Worm (Caenorhabditis elegans) whole organism, L1 larva: Measurements from ENCODE around the gene ceh-27.

Source experiments
- C04F5.9 ChIP-seq: sonication (generic microtip); optimal IDR thresholded peaks from 2 replicates; lab custom pipeline; 2016; ENCODE audit warnings: missing genetic modification characterization, missing compliant biosample characterization
- F16B12.6 ChIP-seq: fragments of 150-350 bp; optimal IDR thresholded peaks from 2 replicates; lab custom pipeline; 2014; ENCODE audit warnings: missing biosample characterization, missing genetic modification characterization
- ceh-8 ChIP-seq: fragments of 200-800 bp; sonication (Bioruptor generic); optimal IDR thresholded peaks from 2 replicates; lab custom pipeline; 2018; ENCODE audit warnings: mild to moderate bottlenecking, missing genetic modification characterization, moderate library complexity, missing compliant biosample characterization
- dsc-1 ChIP-seq: sonication (generic microtip); optimal IDR thresholded peaks from 2 replicates; lab custom pipeline; 2016; ENCODE audit warnings: mild to moderate bottlenecking, missing genetic modification characterization, missing compliant biosample characterization
- efl-1 ChIP-seq, 4 experiments: fragments of 150-350 bp; optimal IDR thresholded peaks in 3 of 4; peaks in 1 of 4; 1 replicate in 1 of 4; 2 replicates in 3 of 4; lab custom pipeline; 2014; ENCODE audit warnings: missing biosample characterization in 2 of 4, missing genetic modification characterization in 2 of 4, missing genetic modification reagents in 2 of 4
- efl-3 ChIP-seq: fragments of 200-800 bp; sonication (Bioruptor generic); optimal IDR thresholded peaks from 2 replicates; lab custom pipeline; 2018; ENCODE audit warnings: mild to moderate bottlenecking, missing genetic modification characterization, missing compliant biosample characterization
- egl-27 ChIP-seq, 2 experiments: fragments of 150-350 bp in 1 of 2; sonication (generic microtip); optimal IDR thresholded peaks; 3 replicates each; lab custom pipeline; 2017 to 2018; ENCODE audit warnings: missing biosample characterization in 2 of 2, missing genetic modification characterization in 2 of 2, missing genetic modification reagents in 2 of 2
- elt-2 ChIP-seq: sonication (generic microtip); optimal IDR thresholded peaks from 2 replicates; lab custom pipeline; 2016; ENCODE audit warnings: missing genetic modification characterization, mild to moderate bottlenecking, inconsistent platforms, missing compliant biosample characterization, missing genetic modification reagents
- elt-3 ChIP-seq, 6 experiments: fragments of 150-350 bp in 1 of 6; sonication (generic microtip); optimal IDR thresholded peaks; 2 replicates each; lab custom pipeline; 2017 to 2018; ENCODE audit warnings: missing biosample characterization in 6 of 6, missing genetic modification characterization in 6 of 6, inconsistent platforms in 1 of 6
- ets-5 ChIP-seq: fragments of 200-800 bp; sonication (Bioruptor generic); IDR thresholded peaks from 2 replicates; pipeline ENCODE4 v1.3.6; 2022; ENCODE audit warnings: missing genetic modification characterization, missing compliant biosample characterization
- fkh-10 ChIP-seq: sonication (generic microtip); optimal IDR thresholded peaks from 2 replicates; lab custom pipeline; 2017; ENCODE audit warnings: missing biosample characterization, missing genetic modification reagents, missing genetic modification characterization
- fkh-4 ChIP-seq: sonication (generic microtip); optimal IDR thresholded peaks from 2 replicates; lab custom pipeline; 2016; ENCODE audit warnings: missing compliant biosample characterization, missing genetic modification characterization, borderline replicate concordance
- fkh-8 ChIP-seq: sonication (generic microtip); optimal IDR thresholded peaks from 2 replicates; lab custom pipeline; 2016; ENCODE audit warnings: mild to moderate bottlenecking, missing genetic modification characterization, missing compliant biosample characterization
- irx-1 ChIP-seq: sonication (generic microtip); optimal IDR thresholded peaks from 2 replicates; lab custom pipeline; 2016; ENCODE audit warnings: missing genetic modification characterization, missing compliant biosample characterization
- isw-1 ChIP-seq: fragments of 200-800 bp; sonication (Bioruptor generic); IDR thresholded peaks from 2 replicates; pipeline ENCODE4 v1.3.6; 2022; ENCODE audit warnings: missing genetic modification characterization, missing compliant biosample characterization
- lin-14 ChIP-seq: fragments of 200-800 bp; sonication (Bioruptor generic); optimal IDR thresholded peaks from 2 replicates; lab custom pipeline; 2018; ENCODE audit warnings: mild to moderate bottlenecking, missing genetic modification characterization, moderate library complexity, missing compliant biosample characterization
- lin-15B ChIP-seq: fragments of 150-350 bp; sonication (generic microtip); optimal IDR thresholded peaks from 3 replicates; lab custom pipeline; 2014; ENCODE audit warnings: missing biosample characterization, missing genetic modification characterization
- lin-39 ChIP-seq: fragments of 150-350 bp; optimal IDR thresholded peaks from 2 replicates; lab custom pipeline; 2014; ENCODE audit warnings: missing biosample characterization, missing genetic modification reagents, missing genetic modification characterization
- mep-1 ChIP-seq: fragments of 150-350 bp; optimal IDR thresholded peaks from 2 replicates; lab custom pipeline; 2014; ENCODE audit warnings: missing biosample characterization, missing genetic modification characterization
- nhr-12 ChIP-seq: sonication (generic microtip); optimal IDR thresholded peaks from 2 replicates; lab custom pipeline; 2017; ENCODE audit warnings: missing biosample characterization, missing genetic modification characterization
- nhr-71 ChIP-seq: sonication (generic microtip); optimal IDR thresholded peaks from 2 replicates; lab custom pipeline; 2016; ENCODE audit warnings: mild to moderate bottlenecking, missing genetic modification characterization, moderate library complexity, missing compliant biosample characterization
- nhr-84 ChIP-seq: sonication (generic microtip); optimal IDR thresholded peaks from 2 replicates; lab custom pipeline; 2017; ENCODE audit warnings: missing biosample characterization, missing genetic modification characterization
- skn-1 ChIP-seq: fragments of 150-350 bp; optimal IDR thresholded peaks from 2 replicates; lab custom pipeline; 2014; ENCODE audit warnings: missing biosample characterization, missing genetic modification characterization
- sox-4 ChIP-seq: sonication (generic microtip); optimal IDR thresholded peaks from 2 replicates; lab custom pipeline; 2016; ENCODE audit warnings: missing genetic modification characterization, missing compliant biosample characterization
- sptf-1 ChIP-seq: fragments of 150-350 bp; optimal IDR thresholded peaks from 2 replicates; lab custom pipeline; 2014; ENCODE audit warnings: missing biosample characterization, missing genetic modification characterization
- sup-37 ChIP-seq: fragments of 200-800 bp; sonication (Bioruptor generic); optimal IDR thresholded peaks from 2 replicates; lab custom pipeline; 2018; ENCODE audit warnings: mild to moderate bottlenecking, missing genetic modification characterization, missing compliant biosample characterization
- unc-130 ChIP-seq: fragments of 150-350 bp; optimal IDR thresholded peaks from 2 replicates; lab custom pipeline; 2017; ENCODE audit warnings: missing biosample characterization, missing genetic modification characterization, inconsistent platforms
- unc-86 ChIP-seq: sonication (generic microtip); optimal IDR thresholded peaks from 2 replicates; lab custom pipeline; 2016; ENCODE audit warnings: missing genetic modification characterization, missing compliant biosample characterization
- unc-98 ChIP-seq: fragments of 200-800 bp; sonication (Bioruptor generic); IDR thresholded peaks from 2 replicates; pipeline ENCODE4 v1.3.6; 2022; ENCODE audit warnings: missing genetic modification characterization, missing compliant biosample characterization

The ceh-27 gene

ce11 chrV:11664875-11665384, at the start of gene ceh-27:
ceh-27 (minus strand) TSS chrV:11665102.
- TF ChIP-seq mep-1 (no peak), fkh-10 (peak; percentile 45), lin-14 (GFP tag; lab: Kevin White, UChicago) (peak; percentile 36)

ce11 chrV:11711751-11712150, 46.8 kb upstream of the ceh-27 start:
- TF ChIP-seq fkh-10, result peak; percentile 69
- no peak for TF ChIP-seq sup-37
- no peak for TF ChIP-seq unc-86
- TF ChIP-seq lin-14 (GFP tag; lab: Kevin White, UChicago), result peak; percentile 44

- TF ChIP-seq ceh-8 (GFP tag; lab: Kevin White, UChicago) (peak; percentile 95), fkh-8 (tag; lab: Kevin White, UChicago) (no peak), lin-14 (GFP tag; lab: Kevin White, UChicago) (peak; percentile 39)
- TF ChIP-seq, all 84 proteins: peak for 2
Measured at ce11 chrV:11706353-11706752, 41.5 kb upstream of the ceh-27 start.

DNA sequence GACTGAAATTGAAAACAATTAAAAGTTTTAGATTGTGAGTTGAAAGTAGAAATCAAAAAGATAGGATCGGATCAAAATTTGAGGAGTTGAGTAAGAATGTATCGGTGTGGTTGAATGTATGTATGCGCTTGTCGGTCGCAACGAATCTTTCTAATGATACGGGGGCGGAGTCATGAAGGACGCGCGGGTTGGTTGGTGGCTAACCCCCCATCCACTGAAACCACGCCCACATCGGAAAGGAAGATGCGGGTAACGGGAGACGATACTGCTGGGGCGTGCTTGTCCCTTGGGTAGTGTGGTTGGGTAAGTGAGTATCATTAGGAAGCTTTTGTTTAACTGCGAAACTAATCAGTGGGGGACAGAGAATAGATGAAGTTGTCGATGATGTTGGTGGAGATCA, 40.5 kb upstream of the ceh-27 start, which contains the start of gene ceh-32:
Gene ceh-32 (minus strand): TSS at position 2 of the 400 bp plus-strand sequence.
- TF ChIP-seq egl-27 (tag; optimal IDR thresholded peaks at IDR 0.05; lab: Kevin White, UChicago) (no peak), unc-130 (tag; lab: Kevin White, UChicago) (no peak), irx-1 (tag; lab: Kevin White, UChicago) (no peak), dsc-1 (tag; lab: Kevin White, UChicago) (no peak), ets-5 (GFP tag; lab: Robert Waterston, UW) (no peak), lin-14 (GFP tag; lab: Kevin White, UChicago) (peak; percentile 23), nhr-84 (no peak), elt-3 (tag; optimal IDR thresholded peaks at IDR 0.05; lab: Kevin White, UChicago) (no peak)

DNA sequence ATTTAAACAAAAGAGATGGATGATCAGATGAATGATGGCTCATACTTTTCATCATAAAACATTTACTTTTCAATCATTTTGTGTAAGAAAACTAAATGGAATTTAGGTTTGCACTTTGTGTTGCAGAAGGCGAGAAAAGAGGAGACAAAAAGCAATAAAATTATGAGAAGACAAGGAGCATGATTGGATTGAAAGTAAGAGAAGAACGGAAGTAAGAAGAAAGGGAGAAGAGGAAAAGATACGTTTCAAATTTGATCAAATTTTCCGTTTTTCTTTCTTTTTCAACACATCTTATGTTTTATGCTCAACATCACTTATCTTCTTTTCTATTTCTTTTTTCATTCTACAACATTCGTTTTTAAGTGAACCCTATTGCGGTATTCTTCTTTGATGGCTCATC, 39.8 kb upstream of the ceh-27 start:
- TF ChIP-seq lin-14 (GFP tag; lab: Kevin White, UChicago) (peak; percentile 1), sox-4 (tag; lab: Kevin White, UChicago) (no peak), fkh-10 (peak; percentile 84)

ce11 chrV:11697482-11697881, 32.6 kb upstream of the ceh-27 start:
- TF ChIP-seq fkh-10 (peak; percentile 62), lin-14 (GFP tag; lab: Kevin White, UChicago) (peak; percentile 70), nhr-71 (tag; lab: Kevin White, UChicago) (no peak)

ce11 chrV:11695597-11695996, 30.7 kb upstream of the ceh-27 start, which contains the start of gene W05E10.5:
W05E10.5 (minus strand) TSS chrV:11695697.
- TF ChIP-seq C04F5.9 (tag; lab: Kevin White, UChicago) (no peak), efl-1 (optimal IDR thresholded peaks at IDR 0.05; lab: Kevin White, UChicago) (no peak), efl-1 (GFP tag; optimal IDR thresholded peaks at IDR 0.05 in 1 of 2; lab: Kevin White, UChicago) (peak in 1 of 2 experiments; percentile 41)

DNA sequence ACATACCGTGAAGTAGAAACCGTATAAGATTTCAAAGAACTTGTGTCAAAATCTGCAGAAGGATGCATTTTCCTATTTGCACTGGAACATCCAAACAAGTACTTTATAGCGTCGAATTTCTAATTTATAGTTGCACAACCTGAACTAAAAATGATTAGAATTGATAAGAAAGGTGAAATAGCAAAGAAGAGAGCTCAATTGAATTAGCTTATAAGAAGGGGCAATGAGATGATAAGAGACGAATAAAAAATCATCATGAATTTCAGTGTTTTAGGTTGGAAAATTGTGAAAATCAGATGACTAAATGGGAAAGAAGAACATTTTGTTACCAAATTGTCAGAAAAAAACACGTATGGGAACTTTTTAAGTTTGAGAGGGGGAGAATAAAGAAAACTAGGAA, 26.7 kb upstream of the ceh-27 start, which contains the start of gene W05E10.1:
Gene W05E10.1 (minus strand): TSS at position 139 of the 400 bp plus-strand sequence.
- TF ChIP-seq fkh-4 (no peak), efl-1 (optimal IDR thresholded peaks at IDR 0.05; lab: Kevin White, UChicago) (no peak), efl-1 (GFP tag; optimal IDR thresholded peaks at IDR 0.05 in 1 of 2; lab: Kevin White, UChicago) (peak in 1 of 2 experiments; percentile 53), elt-2 (tag; lab: Kevin White, UChicago) (peak; percentile 55), nhr-84 (no peak), lin-39 (tag; lab: Kevin White, UChicago) (no peak), isw-1 (no peak), sptf-1 (tag; lab: Kevin White, UChicago) (no peak), skn-1 (no peak), nhr-12 (tag; lab: Kevin White, UChicago) (no peak), efl-3 (GFP tag; lab: Kevin White, UChicago) (no peak), unc-98 (GFP tag; lab: Robert Waterston, UW) (no peak), lin-15B (tag; lab: Kevin White, UChicago) (no peak), ceh-8 (GFP tag; lab: Kevin White, UChicago) (no peak), F16B12.6 (no peak)
